Worm (Caenorhabditis elegans): ENCODE measurements around the gene ilys-5.

- TF ChIP-seq nhr-237 (tag; optimal IDR thresholded peaks at IDR 0.05) (no peak), unc-55 (GFP tag; optimal IDR thresholded peaks at IDR 0.05) (peak; percentile 11), ztf-11 (tag; optimal IDR thresholded peaks at IDR 0.05) (no peak), ama-1 (optimal IDR thresholded peaks at IDR 0.05) (no peak), lsy-2 (tag; optimal IDR thresholded peaks at IDR 0.05) (no peak)
Observed at ce11 chrX:6552806-6553337, 16.2 kb upstream of the ilys-5 start, which contains the start of gene svh-2.
